Worm (Caenorhabditis elegans) whole organism, mixed stage, embryonic: ENCODE results near the gene F47D12.9.

Experiments used
- blmp-1 ChIP-seq: fragments of 150-350 bp; optimal IDR thresholded peaks from 2 replicates; lab custom pipeline; 2014; ENCODE audit warnings: missing biosample characterization, missing genetic modification characterization
- ceh-83 ChIP-seq: fragments of 200-800 bp; sonication (Bioruptor generic); optimal IDR thresholded peaks from 2 replicates; lab custom pipeline; 2018; ENCODE audit warnings: mild to moderate bottlenecking, missing genetic modification characterization, missing compliant biosample characterization
- elt-1 ChIP-seq: sonication (generic microtip); optimal IDR thresholded peaks from 2 replicates; lab custom pipeline; 2017; ENCODE audit warnings: missing genetic modification characterization, mild to moderate bottlenecking, missing compliant biosample characterization, antibody characterized with exemption, moderate library complexity, borderline replicate concordance; ENCODE audit not compliant: insufficient read depth
- elt-3 ChIP-seq: fragments of 150-350 bp; optimal IDR thresholded peaks from 2 replicates; lab custom pipeline; 2014; ENCODE audit warnings: missing biosample characterization, missing genetic modification characterization
- nhr-12 ChIP-seq: fragments of 150-350 bp; optimal IDR thresholded peaks from 2 replicates; lab custom pipeline; 2014; ENCODE audit warnings: missing biosample characterization, missing genetic modification characterization
- snpc-4 ChIP-seq: fragments of 150-350 bp; optimal IDR thresholded peaks from 2 replicates; lab custom pipeline; 2014; ENCODE audit warnings: missing biosample characterization, missing genetic modification characterization
- unc-62 ChIP-seq: fragments of 150-350 bp; optimal IDR thresholded peaks from 2 replicates; lab custom pipeline; 2014; ENCODE audit warnings: missing biosample characterization, missing genetic modification reagents, missing genetic modification characterization

ce11 chrIII:6339919-6340434 is 36.8 kb upstream of the F47D12.9 start, which contains the start of gene let-767:
- TF ChIP-seq blmp-1 (no peak), ceh-83 (no peak), nhr-12 (no peak), elt-3 (tag; lab: Kevin White, UChicago) (no peak), unc-62 (GFP tag; lab: Kevin White, UChicago) (no peak), snpc-4 (no peak), elt-1 (tag; lab: Kevin White, UChicago) (no peak)
